Worm (Caenorhabditis elegans) whole organism, young adult: ENCODE results near the gene fust-1.

Experiments used
- B0019.2 ChIP-seq: fragments of 200-800 bp; sonication (Bioruptor generic); conservative IDR thresholded peaks from 2 replicates; pipeline ENCODE4 v1.3.6; 2022; ENCODE audit warnings: missing genetic modification reagents, missing genetic modification characterization, missing compliant biosample characterization
- B0336.3 ChIP-seq: fragments of 200-800 bp; sonication (Bioruptor generic); IDR thresholded peaks from 2 replicates; pipeline ENCODE4 v1.3.6; 2022; ENCODE audit warnings: missing genetic modification characterization, missing compliant biosample characterization
- C17E4.6 ChIP-seq: fragments of 200-800 bp; sonication (Bioruptor generic); IDR thresholded peaks from 2 replicates; pipeline ENCODE4 v1.3.6; 2022; ENCODE audit warnings: missing genetic modification reagents, missing genetic modification characterization, missing compliant biosample characterization
- F22D6.2 ChIP-seq: sonication (generic microtip); optimal IDR thresholded peaks from 2 replicates; lab custom pipeline; 2016; ENCODE audit warnings: mild to moderate bottlenecking, missing genetic modification characterization, missing compliant biosample characterization
- F23B12.7 ChIP-seq: sonication (generic microtip); optimal IDR thresholded peaks from 2 replicates; lab custom pipeline; 2017; ENCODE audit warnings: missing genetic modification characterization, mild to moderate bottlenecking, missing compliant biosample characterization, antibody characterized with exemption, moderate library complexity; ENCODE audit not compliant: insufficient read depth
- F37B4.10 ChIP-seq: fragments of 200-800 bp; sonication (Bioruptor generic); IDR thresholded peaks from 2 replicates; pipeline ENCODE4 v1.3.6; 2022; ENCODE audit warnings: missing genetic modification characterization, missing compliant biosample characterization
- T07F8.4 ChIP-seq: sonication (generic microtip); optimal IDR thresholded peaks from 2 replicates; lab custom pipeline; 2016; ENCODE audit warnings: mild to moderate bottlenecking, missing genetic modification characterization, moderate library complexity, missing compliant biosample characterization
- Y53F4B.3 ChIP-seq: fragments of 200-800 bp; sonication (Bioruptor generic); IDR thresholded peaks from 2 replicates; pipeline ENCODE4 v1.3.6; 2022; ENCODE audit warnings: missing genetic modification reagents, missing genetic modification characterization, missing compliant biosample characterization
- Y53G8AR.9 ChIP-seq: fragments of 200-800 bp; sonication (Bioruptor generic); conservative IDR thresholded peaks from 2 replicates; pipeline ENCODE4 v1.3.6; 2022; ENCODE audit warnings: missing genetic modification reagents, missing genetic modification characterization, missing compliant biosample characterization
- akir-1 ChIP-seq: fragments of 200-800 bp; sonication (Bioruptor generic); optimal IDR thresholded peaks from 2 replicates; lab custom pipeline; 2018; ENCODE audit warnings: mild to moderate bottlenecking, missing genetic modification characterization, moderate library complexity, missing compliant biosample characterization
- aptf-3 ChIP-seq: fragments of 200-800 bp; sonication (Bioruptor generic); IDR thresholded peaks from 2 replicates; pipeline ENCODE4 v1.3.6; 2022; ENCODE audit warnings: missing genetic modification characterization, missing compliant biosample characterization
- attf-3 ChIP-seq: fragments of 200-800 bp; sonication (Bioruptor generic); conservative IDR thresholded peaks from 2 replicates; pipeline ENCODE4 v1.3.6; 2022; ENCODE audit warnings: missing genetic modification reagents, missing genetic modification characterization, missing compliant biosample characterization
- ceh-100 ChIP-seq: fragments of 200-800 bp; sonication (Bioruptor generic); IDR thresholded peaks from 2 replicates; pipeline ENCODE4 v1.3.6; 2022; ENCODE audit warnings: missing genetic modification reagents, missing genetic modification characterization, missing compliant biosample characterization
- egrh-3 ChIP-seq: fragments of 200-800 bp; sonication (Bioruptor generic); IDR thresholded peaks from 2 replicates; pipeline ENCODE4 v1.3.6; 2022; ENCODE audit warnings: missing genetic modification reagents, missing genetic modification characterization, missing compliant biosample characterization
- gei-17 ChIP-seq: fragments of 200-800 bp; sonication (Bioruptor generic); optimal IDR thresholded peaks from 2 replicates; lab custom pipeline; 2018; ENCODE audit warnings: mild to moderate bottlenecking, missing genetic modification characterization, missing compliant biosample characterization
- him-1 ChIP-seq: sonication (generic microtip); optimal IDR thresholded peaks from 2 replicates; lab custom pipeline; 2016; ENCODE audit warnings: missing genotype, missing genetic modification reagents, missing genetic modification characterization, missing compliant biosample characterization
- hlh-12 ChIP-seq: sonication (generic microtip); optimal IDR thresholded peaks from 2 replicates; lab custom pipeline; 2016; ENCODE audit warnings: missing genetic modification characterization, missing compliant biosample characterization
- hmg-1.2 ChIP-seq: fragments of 200-800 bp; sonication (Bioruptor generic); IDR thresholded peaks from 2 replicates; pipeline ENCODE4 v1.3.6; 2022; ENCODE audit warnings: missing genetic modification reagents, missing genetic modification characterization, missing compliant biosample characterization
- hrde-1 ChIP-seq: sonication (generic microtip); optimal IDR thresholded peaks from 2 replicates; lab custom pipeline; 2016; ENCODE audit warnings: missing genetic modification characterization, mild to moderate bottlenecking, missing compliant biosample characterization, moderate library complexity, missing genotype, missing genetic modification reagents, borderline replicate concordance
- hsf-1 ChIP-seq: fragments of 200-800 bp; sonication (Bioruptor generic); IDR thresholded peaks from 2 replicates; pipeline ENCODE4 v1.3.6; 2022; ENCODE audit warnings: missing genetic modification reagents, missing genetic modification characterization, missing compliant biosample characterization
- lin-26 ChIP-seq: fragments of 200-800 bp; sonication (Bioruptor generic); IDR thresholded peaks from 2 replicates; pipeline ENCODE4 v1.3.6; 2022; ENCODE audit warnings: missing genetic modification reagents, missing genetic modification characterization, missing compliant biosample characterization
- lsl-1 ChIP-seq: fragments of 200-800 bp; sonication (Bioruptor generic); optimal IDR thresholded peaks from 2 replicates; lab custom pipeline; 2018; ENCODE audit warnings: mild to moderate bottlenecking, missing genetic modification characterization, moderate library complexity, missing compliant biosample characterization
- lsy-27 ChIP-seq: sonication (generic microtip); optimal IDR thresholded peaks from 2 replicates; lab custom pipeline; 2017; ENCODE audit warnings: missing genetic modification characterization, mild to moderate bottlenecking, missing compliant biosample characterization, antibody characterized with exemption, missing genotype, borderline replicate concordance; ENCODE audit not compliant: insufficient read depth
- madf-10 ChIP-seq: sonication (generic microtip); optimal IDR thresholded peaks from 2 replicates; lab custom pipeline; 2016; ENCODE audit warnings: mild to moderate bottlenecking, missing genetic modification characterization, missing compliant biosample characterization
- mcd-1 ChIP-seq: fragments of 200-800 bp; sonication (Bioruptor generic); IDR thresholded peaks from 2 replicates; pipeline ENCODE4 v1.3.6; 2022; ENCODE audit warnings: missing genetic modification reagents, missing genetic modification characterization, missing compliant biosample characterization
- mxl-1 ChIP-seq: sonication (generic microtip); optimal IDR thresholded peaks from 2 replicates; lab custom pipeline; 2016; ENCODE audit warnings: missing genetic modification characterization, missing compliant biosample characterization
- nhr-90 ChIP-seq: sonication (generic microtip); optimal IDR thresholded peaks from 2 replicates; lab custom pipeline; 2016; ENCODE audit warnings: missing genotype, mild to moderate bottlenecking, missing genetic modification characterization, missing compliant biosample characterization
- rcor-1 ChIP-seq: fragments of 200-800 bp; sonication (Bioruptor generic); IDR thresholded peaks from 2 replicates; pipeline ENCODE4 v1.3.6; 2022; ENCODE audit warnings: missing genetic modification reagents, missing genetic modification characterization, missing compliant biosample characterization
- rec-8 ChIP-seq, 2 experiments: sonication (generic microtip); optimal IDR thresholded peaks; 2 replicates each; lab custom pipeline; 2016; ENCODE audit warnings: mild to moderate bottlenecking in 2 of 2, missing genetic modification characterization in 2 of 2, missing genetic modification reagents in 2 of 2, missing genotype in 2 of 2, missing biosample characterization in 1 of 2, missing compliant biosample characterization in 1 of 2, moderate library complexity in 1 of 2
- snpc-1.1 ChIP-seq: sonication (generic microtip); optimal IDR thresholded peaks from 2 replicates; lab custom pipeline; 2017; ENCODE audit warnings: missing genetic modification characterization, mild to moderate bottlenecking, missing compliant biosample characterization, antibody characterized with exemption, moderate library complexity, missing genotype, missing genetic modification reagents; ENCODE audit not compliant: insufficient read depth
- snpc-4 ChIP-seq, 5 experiments: fragments of 150-350 bp in 1 of 5; sonication (generic microtip) in 4 of 5; optimal IDR thresholded peaks; 2 replicates each; lab custom pipeline; 2014 to 2018; ENCODE audit warnings: missing genetic modification characterization in 5 of 5, missing biosample characterization in 3 of 5, antibody characterized with exemption in 2 of 5, mild to moderate bottlenecking in 2 of 5, missing compliant biosample characterization in 2 of 5, missing genotype in 2 of 5, moderate library complexity in 2 of 5, missing genetic modification reagents in 1 of 5
- tbp1 ChIP-seq: fragments of 200-800 bp; sonication (Bioruptor generic); optimal IDR thresholded peaks from 2 replicates; lab custom pipeline; 2018; ENCODE audit warnings: mild to moderate bottlenecking, missing genetic modification characterization, missing compliant biosample characterization
- tlf-1 ChIP-seq: fragments of 200-800 bp; sonication (Bioruptor generic); optimal IDR thresholded peaks from 2 replicates; lab custom pipeline; 2018; ENCODE audit warnings: mild to moderate bottlenecking, missing genetic modification characterization, missing compliant biosample characterization
- zfh-2 ChIP-seq: fragments of 200-800 bp; sonication (Bioruptor generic); conservative IDR thresholded peaks from 2 replicates; pipeline ENCODE4 v1.3.6; 2022; ENCODE audit warnings: missing genetic modification reagents, missing genetic modification characterization, missing compliant biosample characterization
- ztf-18 ChIP-seq: sonication (generic microtip); optimal IDR thresholded peaks from 2 replicates; lab custom pipeline; 2016; ENCODE audit warnings: missing genotype, mild to moderate bottlenecking, missing genetic modification characterization, missing compliant biosample characterization

Gene fust-1

DNA sequence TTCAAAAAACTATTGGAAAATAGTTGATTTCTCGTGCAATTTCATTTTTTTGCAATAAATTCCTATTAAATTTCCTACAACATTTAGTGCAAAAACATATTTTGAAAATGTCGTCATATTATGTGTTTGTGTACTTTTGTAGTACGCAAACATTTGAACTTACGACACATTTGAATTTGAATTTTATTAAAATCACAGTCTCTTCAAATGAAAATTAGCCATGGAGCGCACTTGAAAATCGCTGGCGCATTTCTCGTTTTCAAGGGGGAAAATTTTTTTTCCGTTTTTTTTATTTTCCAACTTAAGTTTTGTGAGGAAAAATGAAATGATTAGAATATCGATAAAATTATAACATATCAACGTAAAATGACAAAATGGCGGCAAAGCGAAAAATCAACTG is 4.8 kb upstream of the fust-1 start (continued):
- TF ChIP-seq F23B12.7 (peak; percentile 34), C17E4.6 (GFP tag; lab: Robert Waterston, UW) (no peak), lin-26 (GFP tag; lab: Robert Waterston, UW) (no peak), B0336.3 (GFP tag; lab: Robert Waterston, UW) (no peak), tlf-1 (GFP tag; lab: Kevin White, UChicago) (peak; percentile 55), gei-17 (GFP tag; lab: Kevin White, UChicago) (no peak), lsy-27 (tag; lab: Kevin White, UChicago) (no peak), hmg-1.2 (GFP tag; lab: Robert Waterston, UW) (peak; percentile 53; the same call in 1 of the 2 replicates), ztf-18 (tag; lab: Kevin White, UChicago) (peak; percentile 91), snpc-1.1 (peak; percentile 65), attf-3 (peak; percentile 31; the same call in 1 of the 2 replicates), madf-10 (no peak), B0019.2 (GFP tag; lab: Robert Waterston, UW) (peak; percentile 61), rec-8 (tag; optimal IDR thresholded peaks at IDR 0.05; lab: Kevin White, UChicago) (no peak), snpc-4 (GFP tag; optimal IDR thresholded peaks at IDR 0.05; lab: Kevin White, UChicago) (peak; percentile 18), snpc-4 (tag; optimal IDR thresholded peaks at IDR 0.05; lab: Kevin White, UChicago) (peak in 2 of 4 experiments; percentile 28 to 32), F22D6.2 (tag; lab: Kevin White, UChicago) (no peak), him-1 (tag; lab: Kevin White, UChicago) (peak; percentile 75), ceh-100 (peak; percentile 55; the same call in 1 of the 2 replicates), F37B4.10 (GFP tag; lab: Robert Waterston, UW) (no peak), Y53F4B.3 (GFP tag; lab: Robert Waterston, UW) (no peak), rcor-1 (GFP tag; lab: Robert Waterston, UW) (no peak), aptf-3 (GFP tag; lab: Robert Waterston, UW) (no peak), hrde-1 (tag; lab: Kevin White, UChicago) (peak; percentile 46), lsl-1 (GFP tag; lab: Kevin White, UChicago) (peak; percentile 84)
- TF ChIP-seq, all 124 proteins: peak for 28

ce11 chrII:7148099-7148498 is 4.3 kb upstream of the fust-1 start, which contains the start of gene T07F8.1:
T07F8.1 (plus strand) TSS chrII:7148399.
- no peak for TF ChIP-seq mxl-1 (tag; lab: Kevin White, UChicago)
- no peak for TF ChIP-seq Y53G8AR.9 (GFP tag; lab: Robert Waterston, UW)
- TF ChIP-seq C17E4.6 (GFP tag; lab: Robert Waterston, UW) = no peak
- no peak for TF ChIP-seq snpc-4 (GFP tag; optimal IDR thresholded peaks at IDR 0.05; lab: Kevin White, UChicago)
- TF ChIP-seq snpc-4 (tag; optimal IDR thresholded peaks at IDR 0.05; lab: Kevin White, UChicago) = no peak
- TF ChIP-seq nhr-90 = no peak
- no peak for TF ChIP-seq mcd-1 (GFP tag; lab: Robert Waterston, UW)
- no peak for TF ChIP-seq T07F8.4 (tag; lab: Kevin White, UChicago)
- no peak for TF ChIP-seq hlh-12
- TF ChIP-seq akir-1 = no peak
- TF ChIP-seq tbp1 (GFP tag; lab: Kevin White, UChicago) = no peak
- TF ChIP-seq lsy-27 (tag; lab: Kevin White, UChicago) = no peak
- TF ChIP-seq, all 124 proteins: peak for 0

DNA sequence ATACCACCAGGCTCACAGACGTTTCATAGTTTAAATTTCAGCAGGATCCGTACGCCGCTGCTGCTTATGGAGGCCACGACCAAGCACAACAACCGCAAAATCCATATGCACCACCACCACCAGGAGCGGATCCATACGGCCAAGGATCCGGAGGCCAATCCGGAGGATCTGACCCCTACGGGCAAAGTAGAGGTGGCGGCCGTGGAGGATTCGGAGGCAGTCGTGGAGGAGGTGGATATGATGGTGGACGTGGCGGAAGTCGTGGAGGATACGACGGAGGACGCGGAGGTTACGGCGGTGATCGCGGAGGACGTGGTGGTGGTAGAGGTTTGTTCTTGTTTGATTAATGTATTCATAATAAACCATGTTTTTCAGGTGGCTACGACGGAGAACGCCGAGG is 714 bp downstream of the fust-1 start:
- TF ChIP-seq hsf-1 (GFP tag; lab: Robert Waterston, UW) (0 out of 2 replicates have a peak, but pooled peaks have one; percentile 8), egrh-3 (peak; percentile 51; the same call in 1 of the 2 replicates), zfh-2 (GFP tag; lab: Robert Waterston, UW) (peak; percentile 83)
